Fruit fly (Drosophila melanogaster): ENCODE measurements around the gene CG32444.

CG32444 gene

DNA sequence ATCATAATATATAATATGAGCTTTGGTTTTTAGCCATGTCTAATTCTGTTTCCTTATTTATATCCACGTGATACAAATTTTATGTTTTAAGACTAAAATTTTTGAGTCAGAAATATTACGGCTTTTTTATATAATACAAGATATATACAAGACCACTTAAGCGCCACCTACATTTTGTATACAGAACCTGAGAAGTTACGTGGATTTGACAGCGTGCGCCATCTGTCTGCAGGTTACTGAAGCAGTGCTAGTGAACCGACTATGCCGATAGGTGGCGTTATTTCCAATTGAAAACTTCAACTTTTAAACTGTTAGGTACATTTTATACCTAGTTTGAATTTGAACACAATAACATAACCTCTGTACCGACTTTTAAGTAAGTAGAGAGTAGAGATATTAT, 16.0 kb downstream of the CG32444 start (continued):
- TF ChIP-seq CG6175 (GFP tag; IDR thresholded peaks at IDR 0.05) = peak; percentile 46; the same call in 1 of the 3 replicates
- no peak for TF ChIP-seq CG8359 (GFP tag; optimal IDR thresholded peaks at IDR 0.05; ENCODE audit: borderline replicate concordance)
- TF ChIP-seq HmgZ (tag; optimal IDR thresholded peaks at IDR 0.05) = peak; percentile 73
- peak; percentile 49; the same call in 1 of the 3 replicates for TF ChIP-seq otp (GFP tag; IDR thresholded peaks at IDR 0.05)
- peak; percentile 56 for TF ChIP-seq jumu (GFP tag; optimal IDR thresholded peaks at IDR 0.05)
- peak; percentile 62 for TF ChIP-seq CG18764 (GFP tag; optimal IDR thresholded peaks at IDR 0.05)
- TF ChIP-seq CG2202 (tag; optimal IDR thresholded peaks at IDR 0.05) = no peak
- TF ChIP-seq Dip3 (GFP tag; optimal IDR thresholded peaks at IDR 0.05) = no peak
- no peak for TF ChIP-seq salm (tag; optimal IDR thresholded peaks at IDR 0.05)
- TF ChIP-seq ssp (GFP tag; IDR thresholded peaks at IDR 0.05) = peak; percentile 32; the same call in 1 of the 2 replicates
- no peak for TF ChIP-seq CG3281 (GFP tag; optimal IDR thresholded peaks at IDR 0.05)
- TF ChIP-seq CG12071 (GFP tag; optimal IDR thresholded peaks at IDR 0.05) = no peak
- TF ChIP-seq Max (GFP tag; optimal IDR thresholded peaks at IDR 0.05) = no peak
- TF ChIP-seq Hr3 (GFP tag; optimal IDR thresholded peaks at IDR 0.05) = peak; percentile 81
- TF ChIP-seq CG5953 (GFP tag; IDR thresholded peaks at IDR 0.05) = peak; percentile 7; the same call in 1 of the 2 replicates
- TF ChIP-seq Dll (GFP tag; IDR thresholded peaks at IDR 0.05; ENCODE audit: partially characterized antibody) = no peak
- TF ChIP-seq pros (GFP tag; optimal IDR thresholded peaks at IDR 0.05) = no peak
- peak; percentile 51; the same call in 1 of the 2 replicates for TF ChIP-seq CG14014 (GFP tag; IDR thresholded peaks at IDR 0.05)
- TF ChIP-seq zen (tag; optimal IDR thresholded peaks at IDR 0.05) = peak; percentile 81
- peak; percentile 66 for TF ChIP-seq CG15269 (tag; optimal IDR thresholded peaks at IDR 0.05)
- no peak for TF ChIP-seq CG32767 (GFP tag; IDR thresholded peaks at IDR 0.05)
- TF ChIP-seq CG10543 (GFP tag; optimal IDR thresholded peaks at IDR 0.05) = no peak
- TF ChIP-seq ham (GFP tag; IDR thresholded peaks at IDR 0.05) = no peak
- TF ChIP-seq CG32532 (GFP tag; IDR thresholded peaks at IDR 0.05) = peak; percentile 81
- TF ChIP-seq ap (GFP tag; IDR thresholded peaks at IDR 0.05) = peak; percentile 15; the same call in 1 of the 2 replicates
- TF ChIP-seq CG1602 (GFP tag; optimal IDR thresholded peaks at IDR 0.05) = peak; percentile 82
- no peak for TF ChIP-seq al (GFP tag; IDR thresholded peaks at IDR 0.05)
- TF ChIP-seq CG11560 (tag; IDR thresholded peaks at IDR 0.05) = no peak
- TF ChIP-seq Hr39 (optimal IDR thresholded peaks at IDR 0.05) = no peak
- peak; percentile 48 for TF ChIP-seq NC2α (GFP tag; optimal IDR thresholded peaks at IDR 0.05)
- peak; percentile 76 for TF ChIP-seq CoRest (tag; optimal IDR thresholded peaks at IDR 0.05)
- no peak for TF ChIP-seq CG12104 (GFP tag; optimal IDR thresholded peaks at IDR 0.05)
- TF ChIP-seq CG2889 (GFP tag; IDR thresholded peaks at IDR 0.05) = no peak
- TF ChIP-seq phol (tag; optimal IDR thresholded peaks at IDR 0.05) = peak; percentile 65
- peak; percentile 77 for TF ChIP-seq CG33213 (GFP tag; optimal IDR thresholded peaks at IDR 0.05)
- TF ChIP-seq Hey (tag; optimal IDR thresholded peaks at IDR 0.05) = no peak
- TF ChIP-seq Dbx (GFP tag; IDR thresholded peaks at IDR 0.05) = peak; percentile 81
- TF ChIP-seq CG34422 (GFP tag; IDR thresholded peaks at IDR 0.05) = peak; percentile 23; the same call in 2 of the 3 replicates
- no peak for TF ChIP-seq ara (GFP tag; IDR thresholded peaks at IDR 0.05)
- no peak for TF ChIP-seq chinmo (GFP tag; IDR thresholded peaks at IDR 0.05; ENCODE audit: partially characterized antibody)
- TF ChIP-seq Xrp1 (GFP tag; IDR thresholded peaks at IDR 0.05) = no peak
- peak; percentile 80 for TF ChIP-seq CG30403 (GFP tag; optimal IDR thresholded peaks at IDR 0.05)
- TF ChIP-seq btn (GFP tag; optimal IDR thresholded peaks at IDR 0.05) = no peak
- TF ChIP-seq B-H1 (GFP tag; IDR thresholded peaks at IDR 0.05) = no peak
- peak; percentile 37 for TF ChIP-seq CG3407 (GFP tag; optimal IDR thresholded peaks at IDR 0.05)
- no peak for TF ChIP-seq nau (GFP tag; optimal IDR thresholded peaks at IDR 0.05)
- TF ChIP-seq CG8089 (GFP tag; optimal IDR thresholded peaks at IDR 0.05) = peak; percentile 77
- peak; percentile 41; the same call in 1 of the 3 replicates for TF ChIP-seq ken (GFP tag; IDR thresholded peaks at IDR 0.05)
- peak; percentile 33 for TF ChIP-seq Sry-δ (GFP tag; optimal IDR thresholded peaks at IDR 0.05)
- peak; percentile 61 for TF ChIP-seq CG12744 (GFP tag; optimal IDR thresholded peaks at IDR 0.05)
- TF ChIP-seq CG14710 (tag; optimal IDR thresholded peaks at IDR 0.05) = peak; percentile 57
- no peak for TF ChIP-seq cwo (GFP tag; optimal IDR thresholded peaks at IDR 0.05)
